Worm (Caenorhabditis elegans): ENCODE data around the gene myrf-2.
A peak's percentile ranks its signal among the peaks of the same experiment; 100 is the strongest.

Gene myrf-2

DNA sequence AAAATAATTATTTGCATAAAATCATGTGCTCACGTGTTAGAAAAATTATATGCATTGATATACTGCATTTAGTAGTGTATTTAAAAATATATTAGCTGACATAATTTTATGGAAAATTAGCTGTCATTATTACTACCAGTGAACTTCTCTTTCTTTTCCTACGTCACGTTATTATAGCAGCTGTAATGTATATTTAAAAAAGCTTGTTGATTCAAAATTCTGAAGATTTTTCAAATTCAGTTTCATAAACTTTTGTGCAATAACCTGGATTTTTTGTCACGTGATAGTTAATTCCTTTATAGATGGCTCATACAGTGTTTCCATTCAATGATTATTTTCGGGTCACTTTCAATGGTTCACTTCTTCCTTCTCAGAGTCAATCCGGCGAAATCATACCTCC is 18.3 kb upstream of the myrf-2 start, which contains the start of gene F44A6.3:
Gene F44A6.3 (plus strand): TSS at position 301 of the 400 bp plus-strand sequence.
- TF ChIP-seq unc-62 (GFP tag; optimal IDR thresholded peaks at IDR 0.05), result no peak
- TF ChIP-seq lsy-2 (tag; optimal IDR thresholded peaks at IDR 0.05), result no peak
- no peak for TF ChIP-seq nhr-237 (tag; optimal IDR thresholded peaks at IDR 0.05)
- no peak for TF ChIP-seq skn-1 (tag; optimal IDR thresholded peaks at IDR 0.05)
- no peak for TF ChIP-seq sma-3 (GFP tag; optimal IDR thresholded peaks at IDR 0.05)
- TF ChIP-seq lin-13 (GFP tag; optimal IDR thresholded peaks at IDR 0.05), result no peak
- TF ChIP-seq gmeb-1 (tag; optimal IDR thresholded peaks at IDR 0.05), result no peak
- TF ChIP-seq aly-2 (tag; optimal IDR thresholded peaks at IDR 0.05), result no peak
- no peak for TF ChIP-seq nhr-6 (tag; optimal IDR thresholded peaks at IDR 0.05)
- no peak for TF ChIP-seq ztf-11 (tag; optimal IDR thresholded peaks at IDR 0.05)
- no peak for TF ChIP-seq fos-1 (tag; optimal IDR thresholded peaks at IDR 0.05)
- no peak for TF ChIP-seq alr-1 (tag; optimal IDR thresholded peaks at IDR 0.05)
- TF ChIP-seq nhr-77 (tag; optimal IDR thresholded peaks at IDR 0.05), result no peak
- TF ChIP-seq elt-3 (tag; optimal IDR thresholded peaks at IDR 0.05), result no peak
- no peak for TF ChIP-seq ztf-1 (GFP tag; conservative IDR thresholded peaks at IDR 0.05)
- TF ChIP-seq ztf-4 (tag; optimal IDR thresholded peaks at IDR 0.05), result no peak
- TF ChIP-seq blmp-1 (tag; optimal IDR thresholded peaks at IDR 0.05; ENCODE audit: insufficient read depth), result no peak
- TF ChIP-seq lin-39 (tag; optimal IDR thresholded peaks at IDR 0.05), result no peak
- no peak for TF ChIP-seq mbf-1 (tag; optimal IDR thresholded peaks at IDR 0.05)

DNA sequence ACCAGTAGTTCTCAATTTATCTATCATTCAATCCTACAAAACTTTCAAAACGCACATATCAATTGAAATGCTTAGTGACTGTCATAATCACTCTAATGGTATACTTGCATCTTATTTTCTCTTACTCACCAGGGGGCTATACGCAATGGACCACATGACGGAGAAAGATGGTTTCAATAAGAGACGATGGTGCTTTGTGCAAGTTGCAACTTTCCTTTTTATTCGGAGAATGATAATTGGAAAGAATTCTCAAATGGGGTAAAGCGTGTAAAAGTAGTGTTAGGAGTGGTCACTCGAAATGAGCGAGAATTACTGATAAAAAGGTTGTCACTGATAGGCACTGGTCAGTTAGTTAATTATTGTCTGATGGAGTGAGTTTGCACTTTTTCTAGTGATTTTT is 14.3 kb upstream of the myrf-2 start:
- TF ChIP-seq dmd-4 (tag; optimal IDR thresholded peaks at IDR 0.05), result no peak
- TF ChIP-seq ztf-4 (tag; optimal IDR thresholded peaks at IDR 0.05), result no peak
- peak; percentile 2 for TF ChIP-seq fos-1 (tag; optimal IDR thresholded peaks at IDR 0.05)

DNA sequence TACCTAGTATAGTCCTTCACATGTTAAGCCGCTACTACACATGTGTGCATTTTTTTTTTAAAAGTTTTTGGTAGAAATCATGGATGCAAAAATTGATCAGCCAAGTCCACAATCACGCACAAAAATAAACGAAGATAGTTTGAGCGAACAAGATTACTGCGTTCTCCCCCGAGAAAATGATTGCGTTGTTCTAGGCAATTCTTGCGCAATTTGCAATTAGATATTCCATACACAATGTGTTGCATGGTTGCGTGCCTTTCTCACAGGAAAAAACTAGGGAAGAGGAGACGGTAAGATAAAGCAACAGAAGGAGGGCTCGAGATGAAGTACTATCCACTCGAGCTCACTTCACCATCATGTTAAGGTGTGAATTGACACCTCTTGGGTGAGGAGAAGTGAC is 11.8 kb upstream of the myrf-2 start:
- no peak for TF ChIP-seq ztf-4 (tag; optimal IDR thresholded peaks at IDR 0.05)
- no peak for TF ChIP-seq aly-2 (tag; optimal IDR thresholded peaks at IDR 0.05)
- no peak for TF ChIP-seq crh-2 (tag; optimal IDR thresholded peaks at IDR 0.05)
- TF ChIP-seq snpc-4 (tag; optimal IDR thresholded peaks at IDR 0.05), result no peak
- TF ChIP-seq peb-1 (tag; optimal IDR thresholded peaks at IDR 0.05), result no peak
- no peak for TF ChIP-seq R02D3.7 (tag; optimal IDR thresholded peaks at IDR 0.05)
- no peak for TF ChIP-seq unc-62 (GFP tag; optimal IDR thresholded peaks at IDR 0.05)
- TF ChIP-seq ztf-1 (GFP tag; conservative IDR thresholded peaks at IDR 0.05), result no peak
- no peak for TF ChIP-seq ZK546.5 (tag; optimal IDR thresholded peaks at IDR 0.05)

DNA sequence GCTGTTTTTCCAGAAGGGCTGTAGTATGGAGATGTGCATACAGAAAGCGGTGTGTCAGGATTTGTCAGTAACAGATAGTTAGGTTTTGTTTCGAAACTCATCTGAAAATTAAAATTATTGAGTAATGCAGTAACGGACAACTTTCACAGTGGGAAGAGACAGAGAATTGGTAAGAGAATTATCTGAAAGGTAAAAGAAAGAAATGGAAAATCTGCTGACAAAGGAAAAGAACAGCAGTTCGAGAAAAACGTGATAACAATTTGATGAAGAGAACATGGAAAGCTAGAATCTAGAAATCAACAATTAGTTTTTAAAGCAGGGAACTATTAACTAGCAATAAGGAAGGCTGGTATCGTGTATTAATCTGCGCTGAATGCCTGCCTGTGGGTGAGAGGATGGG is 11.1 kb upstream of the myrf-2 start, which contains the start of gene sex-1:
Gene sex-1 (minus strand): TSS at position 101 of the 400 bp plus-strand sequence.
- TF ChIP-seq nhr-21 (tag; optimal IDR thresholded peaks at IDR 0.05) (no peak), ceh-82 (tag; optimal IDR thresholded peaks at IDR 0.05) (no peak), ama-1 (optimal IDR thresholded peaks at IDR 0.05) (no peak), snpc-4 (tag; optimal IDR thresholded peaks at IDR 0.05) (no peak), mab-5 (tag; optimal IDR thresholded peaks at IDR 0.05) (no peak), nhr-129 (tag; optimal IDR thresholded peaks at IDR 0.05) (no peak), nhr-10 (tag; optimal IDR thresholded peaks at IDR 0.05) (no peak), blmp-1 (tag; optimal IDR thresholded peaks at IDR 0.05; ENCODE audit: insufficient read depth) (no peak), skn-1 (tag; optimal IDR thresholded peaks at IDR 0.05) (no peak), nhr-12 (tag; optimal IDR thresholded peaks at IDR 0.05) (no peak), nhr-25 (tag; optimal IDR thresholded peaks at IDR 0.05) (no peak), sma-9 (GFP tag; optimal IDR thresholded peaks at IDR 0.05) (no peak), sma-9 (tag; optimal IDR thresholded peaks at IDR 0.05) (no peak), unc-62 (GFP tag; optimal IDR thresholded peaks at IDR 0.05) (no peak), fos-1 (tag; optimal IDR thresholded peaks at IDR 0.05) (no peak), gmeb-1 (tag; optimal IDR thresholded peaks at IDR 0.05) (no peak), sem-4 (tag; optimal IDR thresholded peaks at IDR 0.05) (no peak)

DNA sequence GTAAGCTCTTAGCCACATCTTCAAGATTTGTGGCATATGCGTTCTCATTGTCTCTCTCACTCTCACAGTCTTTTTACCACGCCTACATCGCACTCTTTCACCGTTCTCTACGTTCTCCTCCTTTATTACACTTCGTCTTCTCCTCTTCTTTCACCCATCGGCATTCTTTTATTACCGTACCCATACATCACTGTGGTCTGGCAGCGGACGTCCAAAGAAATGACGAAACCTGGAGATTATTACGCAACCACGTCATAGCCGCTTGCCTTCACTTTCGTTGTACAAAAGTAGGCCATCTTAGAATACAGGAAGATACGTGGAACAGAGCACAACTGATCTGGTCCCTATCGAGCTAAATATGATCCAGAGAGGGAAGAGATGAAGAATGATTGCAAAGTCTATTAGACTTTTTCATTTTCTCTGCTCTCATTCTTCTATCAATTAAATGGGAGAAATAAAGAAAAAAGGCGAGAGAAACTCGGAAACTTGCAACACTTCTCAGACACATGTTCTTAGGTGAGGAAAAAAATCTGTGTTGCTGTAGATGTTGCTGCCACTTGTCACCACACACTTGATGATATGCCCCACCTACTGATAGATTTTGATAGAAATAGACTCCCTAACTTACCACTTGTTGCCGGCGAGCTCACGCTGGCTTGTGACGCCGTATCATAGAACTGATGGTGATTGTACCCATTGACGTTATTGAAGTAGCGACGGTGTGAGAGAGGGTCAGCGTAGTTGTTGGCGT is 10.3 kb upstream of the myrf-2 start:
- TF ChIP-seq aly-2 (tag; optimal IDR thresholded peaks at IDR 0.05) (no peak), nhr-12 (tag; optimal IDR thresholded peaks at IDR 0.05) (no peak), nhr-21 (tag; optimal IDR thresholded peaks at IDR 0.05) (no peak), snpc-4 (tag; optimal IDR thresholded peaks at IDR 0.05) (no peak), sem-4 (tag; optimal IDR thresholded peaks at IDR 0.05) (no peak), sma-9 (GFP tag; optimal IDR thresholded peaks at IDR 0.05) (peak; percentile 4), sma-9 (tag; optimal IDR thresholded peaks at IDR 0.05) (no peak), ceh-16 (tag; optimal IDR thresholded peaks at IDR 0.05) (no peak), unc-39 (tag; optimal IDR thresholded peaks at IDR 0.05) (no peak), nhr-77 (tag; optimal IDR thresholded peaks at IDR 0.05) (no peak), elt-1 (tag; optimal IDR thresholded peaks at IDR 0.05) (no peak), zag-1 (tag; optimal IDR thresholded peaks at IDR 0.05) (no peak), ztf-4 (tag; optimal IDR thresholded peaks at IDR 0.05) (no peak), gmeb-1 (tag; optimal IDR thresholded peaks at IDR 0.05) (no peak), nhr-23 (tag; optimal IDR thresholded peaks at IDR 0.05) (no peak), fos-1 (tag; optimal IDR thresholded peaks at IDR 0.05) (peak; percentile 15), lsy-2 (tag; optimal IDR thresholded peaks at IDR 0.05) (no peak), R02D3.7 (tag; optimal IDR thresholded peaks at IDR 0.05) (no peak), elt-3 (tag; optimal IDR thresholded peaks at IDR 0.05) (no peak), dmd-4 (tag; optimal IDR thresholded peaks at IDR 0.05) (no peak), crh-2 (tag; optimal IDR thresholded peaks at IDR 0.05) (no peak), nhr-129 (tag; optimal IDR thresholded peaks at IDR 0.05) (peak; percentile 39), lin-11 (tag; optimal IDR thresholded peaks at IDR 0.05) (no peak), alr-1 (tag; optimal IDR thresholded peaks at IDR 0.05) (no peak)
